Worm (Caenorhabditis elegans) whole organism, L4 larva: ENCODE results near the gene F21D5.6.

ENCODE experiments used
- D1046.2 ChIP-seq: fragments of 200-800 bp; sonication (Bioruptor generic); IDR thresholded peaks from 2 replicates; pipeline ENCODE4 v1.3.6; 2022; ENCODE audit warnings: missing genetic modification characterization, missing compliant biosample characterization
- F26F4.8 ChIP-seq: fragments of 200-800 bp; sonication (Bioruptor generic); conservative IDR thresholded peaks from 2 replicates; pipeline ENCODE4 v1.3.6; 2022; ENCODE audit warnings: missing genetic modification characterization, missing compliant biosample characterization
- T26A8.4 ChIP-seq: fragments of 200-800 bp; sonication (Bioruptor generic); IDR thresholded peaks from 2 replicates; pipeline ENCODE4 v1.3.6; 2022; ENCODE audit warnings: missing genetic modification characterization, missing compliant biosample characterization
- Y5F2A.4 ChIP-seq: fragments of 200-800 bp; sonication (Bioruptor generic); optimal IDR thresholded peaks from 2 replicates; lab custom pipeline; 2018; ENCODE audit warnings: mild to moderate bottlenecking, missing genetic modification characterization, missing compliant biosample characterization
- Y75B8A.6 ChIP-seq: fragments of 200-800 bp; sonication (Bioruptor generic); IDR thresholded peaks from 2 replicates; pipeline ENCODE4 v1.3.6; 2022; ENCODE audit warnings: missing genetic modification reagents, missing genetic modification characterization, missing compliant biosample characterization
- aha-1 ChIP-seq: fragments of 150-350 bp; peaks from one replicate; lab custom pipeline; 2014; ENCODE audit warnings: missing biosample characterization, missing genetic modification characterization
- arid-1 ChIP-seq: fragments of 200-800 bp; sonication (Bioruptor generic); conservative IDR thresholded peaks from 2 replicates; pipeline ENCODE4 v1.3.6; 2022; ENCODE audit warnings: missing genetic modification reagents, missing genetic modification characterization, missing compliant biosample characterization
- ceh-82 ChIP-seq: sonication (generic microtip); optimal IDR thresholded peaks from 2 replicates; lab custom pipeline; 2017; ENCODE audit warnings: missing biosample characterization, missing genetic modification characterization
- cey-2 ChIP-seq: sonication (generic microtip); optimal IDR thresholded peaks from 3 replicates; lab custom pipeline; 2017; ENCODE audit warnings: missing genetic modification characterization, mild to moderate bottlenecking, missing compliant biosample characterization, antibody characterized with exemption, borderline replicate concordance; ENCODE audit not compliant: insufficient read depth
- daf-16 ChIP-seq, 3 experiments: sonication (generic microtip); optimal IDR thresholded peaks; 2 replicates each; lab custom pipeline; 2016 to 2017; ENCODE audit warnings: missing genetic modification characterization in 3 of 3, missing genetic modification reagents in 3 of 3, mild to moderate bottlenecking in 2 of 3, missing compliant biosample characterization in 2 of 3, missing biosample characterization in 1 of 3, moderate library complexity in 1 of 3
- daf-19 ChIP-seq: fragments of 200-800 bp; sonication (Bioruptor generic); conservative IDR thresholded peaks from 2 replicates; pipeline ENCODE4 v1.3.6; 2022; ENCODE audit warnings: missing genetic modification characterization, missing compliant biosample characterization
- dmd-6 ChIP-seq: fragments of 200-800 bp; sonication (Bioruptor generic); IDR thresholded peaks from 2 replicates; pipeline ENCODE4 v1.3.6; 2022; ENCODE audit warnings: missing genetic modification reagents, missing genetic modification characterization, missing compliant biosample characterization
- dmd-8 ChIP-seq: fragments of 200-800 bp; sonication (Bioruptor generic); IDR thresholded peaks from 2 replicates; pipeline ENCODE4 v1.3.6; 2022; ENCODE audit warnings: missing genetic modification characterization, missing compliant biosample characterization
- dmd-9 ChIP-seq: fragments of 200-800 bp; sonication (Bioruptor generic); IDR thresholded peaks from 2 replicates; pipeline ENCODE4 v1.3.6; 2022; ENCODE audit warnings: missing genetic modification reagents, missing genetic modification characterization, missing compliant biosample characterization
- dpl-1 ChIP-seq: fragments of 150-350 bp; optimal IDR thresholded peaks from 2 replicates; lab custom pipeline; 2014; ENCODE audit warnings: missing biosample characterization, missing genetic modification reagents, missing genetic modification characterization
- dve-1 ChIP-seq: sonication (generic microtip); optimal IDR thresholded peaks from 2 replicates; lab custom pipeline; 2017; ENCODE audit warnings: antibody characterized with exemption, mild to moderate bottlenecking, missing genetic modification characterization, missing compliant biosample characterization; ENCODE audit not compliant: insufficient read depth
- egl-27 ChIP-seq: sonication (generic microtip); optimal IDR thresholded peaks from 3 replicates; lab custom pipeline; 2017; ENCODE audit warnings: missing biosample characterization, missing genetic modification reagents, missing genetic modification characterization
- fkh-10 ChIP-seq: fragments of 150-350 bp; optimal IDR thresholded peaks from 2 replicates; lab custom pipeline; 2014; ENCODE audit warnings: missing biosample characterization, missing genetic modification reagents, missing genetic modification characterization
- gei-8 ChIP-seq: fragments of 200-800 bp; sonication (Bioruptor generic); optimal IDR thresholded peaks from 2 replicates; lab custom pipeline; 2018; ENCODE audit warnings: mild to moderate bottlenecking, missing genetic modification characterization, missing compliant biosample characterization
- hif-1 ChIP-seq, 2 experiments: sonication (generic microtip); optimal IDR thresholded peaks; 2 replicates each; lab custom pipeline; 2016 to 2017; ENCODE audit warnings: missing compliant biosample characterization in 2 of 2, missing genetic modification characterization in 2 of 2, missing genetic modification reagents in 2 of 2, missing genotype in 2 of 2, mild to moderate bottlenecking in 1 of 2
- hlh-11 ChIP-seq: fragments of 200-800 bp; sonication (Bioruptor generic); optimal IDR thresholded peaks from 2 replicates; lab custom pipeline; 2018; ENCODE audit warnings: mild to moderate bottlenecking, missing genetic modification characterization, missing compliant biosample characterization
- hlh-30 ChIP-seq: sonication (generic microtip); optimal IDR thresholded peaks from 2 replicates; lab custom pipeline; 2017; ENCODE audit warnings: antibody characterized with exemption, mild to moderate bottlenecking, missing genetic modification characterization, missing compliant biosample characterization; ENCODE audit not compliant: insufficient read depth
- hmg-1.1 ChIP-seq: fragments of 200-800 bp; sonication (Bioruptor generic); IDR thresholded peaks from 2 replicates; pipeline ENCODE4 v1.3.6; 2022; ENCODE audit warnings: missing genetic modification reagents, missing genetic modification characterization, missing compliant biosample characterization
- jun-1 ChIP-seq: fragments of 150-350 bp; optimal IDR thresholded peaks from 2 replicates; lab custom pipeline; 2014; ENCODE audit warnings: missing biosample characterization, missing genetic modification reagents, missing genetic modification characterization
- lin-1 ChIP-seq: fragments of 200-800 bp; sonication (Bioruptor generic); IDR thresholded peaks from 2 replicates; pipeline ENCODE4 v1.3.6; 2022; ENCODE audit warnings: missing genetic modification reagents, missing genetic modification characterization, missing compliant biosample characterization
- lin-13 ChIP-seq: fragments of 150-350 bp; optimal IDR thresholded peaks from 2 replicates; lab custom pipeline; 2014; ENCODE audit warnings: missing biosample characterization, missing genetic modification reagents, missing genetic modification characterization
- lin-39 ChIP-seq: fragments of 150-350 bp; optimal IDR thresholded peaks from 2 replicates; lab custom pipeline; 2014; ENCODE audit warnings: missing biosample characterization, missing genetic modification reagents, missing genetic modification characterization
- lir-3 ChIP-seq: sonication (generic microtip); optimal IDR thresholded peaks from 2 replicates; lab custom pipeline; 2016; ENCODE audit warnings: mild to moderate bottlenecking, missing genetic modification characterization, missing compliant biosample characterization
- lsy-2 ChIP-seq, 2 experiments: fragments of 150-350 bp in 1 of 2; sonication (generic microtip) in 1 of 2; optimal IDR thresholded peaks; 2 replicates each; lab custom pipeline; 2014 to 2017; ENCODE audit warnings: missing biosample characterization in 2 of 2, missing genetic modification characterization in 2 of 2
- madf-9 ChIP-seq: fragments of 200-800 bp; sonication (Bioruptor generic); conservative IDR thresholded peaks from 2 replicates; pipeline ENCODE4 v1.3.6; 2022; ENCODE audit warnings: missing genetic modification reagents, missing genetic modification characterization, missing compliant biosample characterization
- mdl-1 ChIP-seq, 2 experiments: fragments of 150-350 bp in 1 of 2; sonication (generic microtip) in 1 of 2; optimal IDR thresholded peaks; 2 replicates each; lab custom pipeline; 2014 to 2017; ENCODE audit warnings: missing biosample characterization in 2 of 2, missing genetic modification characterization in 2 of 2
- mdt-29 ChIP-seq: fragments of 200-800 bp; sonication (Bioruptor generic); IDR thresholded peaks from 2 replicates; pipeline ENCODE4 v1.3.6; 2022; ENCODE audit warnings: missing genetic modification reagents, missing genetic modification characterization, missing compliant biosample characterization
- nhr-10 ChIP-seq: fragments of 150-350 bp; optimal IDR thresholded peaks from 2 replicates; lab custom pipeline; 2014; ENCODE audit warnings: missing biosample characterization, missing genetic modification characterization
- nhr-102 ChIP-seq: sonication (generic microtip); optimal IDR thresholded peaks from 2 replicates; lab custom pipeline; 2016; ENCODE audit warnings: mild to moderate bottlenecking, missing genetic modification characterization, moderate library complexity, missing compliant biosample characterization
- nhr-25 ChIP-seq: sonication (generic microtip); optimal IDR thresholded peaks from 2 replicates; lab custom pipeline; 2017; ENCODE audit warnings: missing genetic modification characterization, mild to moderate bottlenecking, missing compliant biosample characterization, antibody characterized with exemption, moderate library complexity, borderline replicate concordance; ENCODE audit not compliant: insufficient read depth
- nhr-28 ChIP-seq: fragments of 150-350 bp; optimal IDR thresholded peaks from 2 replicates; lab custom pipeline; 2014; ENCODE audit warnings: missing biosample characterization, missing genetic modification characterization
- nhr-41 ChIP-seq: fragments of 200-800 bp; sonication (Bioruptor generic); IDR thresholded peaks from 2 replicates; pipeline ENCODE4 v1.3.6; 2022; ENCODE audit warnings: missing genetic modification reagents, missing genetic modification characterization, missing compliant biosample characterization
- nhr-76 ChIP-seq: fragments of 150-350 bp; optimal IDR thresholded peaks from 2 replicates; lab custom pipeline; 2014; ENCODE audit warnings: missing biosample characterization, missing genetic modification characterization
- nhr-77 ChIP-seq: fragments of 150-350 bp; optimal IDR thresholded peaks from 2 replicates; lab custom pipeline; 2014; ENCODE audit warnings: missing biosample characterization, missing genetic modification characterization
- php-3 ChIP-seq: fragments of 200-800 bp; sonication (Bioruptor generic); IDR thresholded peaks from 2 replicates; pipeline ENCODE4 v1.3.6; 2022; ENCODE audit warnings: missing genetic modification reagents, missing genetic modification characterization, missing compliant biosample characterization
- pqm-1 ChIP-seq: sonication (generic microtip); optimal IDR thresholded peaks from 2 replicates; lab custom pipeline; 2017; ENCODE audit warnings: missing biosample characterization, missing genetic modification characterization
- sdz-12 ChIP-seq: fragments of 200-800 bp; sonication (Bioruptor generic); optimal IDR thresholded peaks from 2 replicates; lab custom pipeline; 2018; ENCODE audit warnings: mild to moderate bottlenecking, missing genetic modification characterization, missing compliant biosample characterization
- skn-1 ChIP-seq: fragments of 150-350 bp; optimal IDR thresholded peaks from 2 replicates; lab custom pipeline; 2014; ENCODE audit warnings: missing biosample characterization, missing genetic modification characterization
- snpc-1.2 ChIP-seq: fragments of 200-800 bp; sonication (Bioruptor generic); IDR thresholded peaks from 2 replicates; pipeline ENCODE4 v1.3.6; 2022; ENCODE audit warnings: missing genetic modification reagents, missing genetic modification characterization, missing compliant biosample characterization
- tag-97 ChIP-seq: fragments of 200-800 bp; sonication (Bioruptor generic); IDR thresholded peaks from 2 replicates; pipeline ENCODE4 v1.3.6; 2022; ENCODE audit warnings: missing genetic modification characterization, missing compliant biosample characterization
- tra-1 ChIP-seq: fragments of 200-800 bp; sonication (Bioruptor generic); IDR thresholded peaks from 2 replicates; pipeline ENCODE4 v1.3.6; 2022; ENCODE audit warnings: missing genetic modification reagents, missing genetic modification characterization, missing compliant biosample characterization
- unc-39 ChIP-seq: sonication (generic microtip); optimal IDR thresholded peaks from 2 replicates; lab custom pipeline; 2017; ENCODE audit warnings: missing biosample characterization, missing genetic modification characterization
- zag-1 ChIP-seq: fragments of 150-350 bp; optimal IDR thresholded peaks from 2 replicates; lab custom pipeline; 2014; ENCODE audit warnings: missing biosample characterization, missing genetic modification characterization
- zip-11 ChIP-seq: fragments of 200-800 bp; sonication (Bioruptor generic); IDR thresholded peaks from 2 replicates; pipeline ENCODE4 v1.3.6; 2022; ENCODE audit warnings: missing genetic modification characterization, missing compliant biosample characterization
- ztf-11 ChIP-seq: fragments of 150-350 bp; optimal IDR thresholded peaks from 2 replicates; lab custom pipeline; 2014; ENCODE audit warnings: missing biosample characterization, missing genetic modification characterization
- ztf-7 ChIP-seq: fragments of 150-350 bp; optimal IDR thresholded peaks from 2 replicates; lab custom pipeline; 2014; ENCODE audit warnings: missing biosample characterization, missing genetic modification characterization

Gene F21D5.6

ce11 chrIV:8729636-8730035 is 11.6 kb downstream of the F21D5.6 start:
- no peak for TF ChIP-seq lsy-2 (tag; optimal IDR thresholded peaks at IDR 0.05; lab: Kevin White, UChicago)
- no peak for TF ChIP-seq F26F4.8 (GFP tag; lab: Robert Waterston, UW)
- TF ChIP-seq hmg-1.1 (GFP tag; lab: Robert Waterston, UW): no peak
- no peak for TF ChIP-seq ztf-7 (tag; lab: Kevin White, UChicago)
- TF ChIP-seq hlh-11 (tag; lab: Kevin White, UChicago): peak; percentile 60
- no peak for TF ChIP-seq jun-1 (tag; lab: Kevin White, UChicago)
- TF ChIP-seq hif-1 (tag; optimal IDR thresholded peaks at IDR 0.05; lab: Kevin White, UChicago): peak in 1 of 2 experiments; percentile 21
- no peak for TF ChIP-seq egl-27 (tag; lab: Kevin White, UChicago)
- TF ChIP-seq ceh-82 (tag; lab: Kevin White, UChicago): no peak
- no peak for TF ChIP-seq Y5F2A.4 (GFP tag; lab: Kevin White, UChicago)
- no peak for TF ChIP-seq cey-2 (tag; lab: Kevin White, UChicago)
- peak; percentile 53 for TF ChIP-seq dve-1 (tag; lab: Kevin White, UChicago)
- TF ChIP-seq unc-39 (tag; lab: Kevin White, UChicago): no peak
- TF ChIP-seq nhr-28 (tag; lab: Kevin White, UChicago): peak; percentile 40
- TF ChIP-seq pqm-1 (tag; lab: Kevin White, UChicago): peak; percentile 71
- no peak for TF ChIP-seq lir-3
- no peak for TF ChIP-seq dmd-9 (GFP tag; lab: Robert Waterston, UW)
- no peak for TF ChIP-seq nhr-10
- no peak for TF ChIP-seq arid-1 (GFP tag; lab: Robert Waterston, UW)
- TF ChIP-seq fkh-10 (GFP tag; lab: Kevin White, UChicago): no peak
- TF ChIP-seq snpc-1.2 (GFP tag; lab: Robert Waterston, UW): no peak
- no peak for TF ChIP-seq zip-11 (GFP tag; lab: Robert Waterston, UW)
- no peak for TF ChIP-seq sdz-12 (GFP tag; lab: Kevin White, UChicago)
- TF ChIP-seq gei-8 (GFP tag; lab: Kevin White, UChicago): no peak
- no peak for TF ChIP-seq daf-16 (GFP tag; optimal IDR thresholded peaks at IDR 0.05; lab: Kevin White, UChicago)
- TF ChIP-seq daf-16 (tag; optimal IDR thresholded peaks at IDR 0.05; lab: Kevin White, UChicago): peak; percentile 63
- TF ChIP-seq dmd-8 (GFP tag; lab: Robert Waterston, UW): no peak
- TF ChIP-seq lin-39 (tag; lab: Kevin White, UChicago): no peak
- TF ChIP-seq nhr-77 (tag; lab: Kevin White, UChicago): no peak
- no peak for TF ChIP-seq nhr-41 (GFP tag; lab: Robert Waterston, UW)
- TF ChIP-seq lin-1 (GFP tag; lab: Robert Waterston, UW): no peak
- no peak for TF ChIP-seq madf-9 (GFP tag; lab: Robert Waterston, UW)
- TF ChIP-seq ztf-11 (tag; lab: Kevin White, UChicago): no peak
- TF ChIP-seq php-3: peak; percentile 22; the same call in 1 of the 2 replicates
- no peak for TF ChIP-seq tag-97 (GFP tag; lab: Robert Waterston, UW)
- TF ChIP-seq zag-1 (tag; lab: Kevin White, UChicago): no peak
- peak; percentile 33 for TF ChIP-seq aha-1 (tag; lab: Kevin White, UChicago)
- TF ChIP-seq dpl-1: no peak
- TF ChIP-seq D1046.2 (GFP tag; lab: Robert Waterston, UW): no peak
- TF ChIP-seq nhr-102 (tag; lab: Kevin White, UChicago): peak; percentile 6
- TF ChIP-seq hlh-30 (tag; lab: Kevin White, UChicago): peak; percentile 20
- no peak for TF ChIP-seq mdl-1 (tag; optimal IDR thresholded peaks at IDR 0.05; lab: Kevin White, UChicago)
- no peak for TF ChIP-seq Y75B8A.6 (GFP tag; lab: Robert Waterston, UW)
- no peak for TF ChIP-seq daf-19
- no peak for TF ChIP-seq skn-1 (tag; lab: Kevin White, UChicago)
- no peak for TF ChIP-seq nhr-25
- peak; percentile 83 for TF ChIP-seq dmd-6
- peak; percentile 53; the same call in 1 of the 2 replicates for TF ChIP-seq tra-1 (GFP tag; lab: Robert Waterston, UW)
- no peak for TF ChIP-seq lin-13 (GFP tag; lab: Kevin White, UChicago)
- no peak for TF ChIP-seq mdt-29 (GFP tag; lab: Robert Waterston, UW)
- TF ChIP-seq nhr-76 (tag; lab: Kevin White, UChicago): no peak
- TF ChIP-seq T26A8.4 (GFP tag; lab: Robert Waterston, UW): no peak
